Worm (Caenorhabditis elegans) whole organism, L2 larva: ENCODE data around the gene cyp-33E3.

Experiments
- C34F6.9 ChIP-seq: fragments of 150-350 bp; optimal IDR thresholded peaks from 2 replicates; lab custom pipeline; 2014; ENCODE audit warnings: missing biosample characterization, missing genetic modification characterization
- blmp-1 ChIP-seq: sonication (generic microtip); optimal IDR thresholded peaks from 2 replicates; lab custom pipeline; 2017; ENCODE audit warnings: missing genetic modification characterization, mild to moderate bottlenecking, missing compliant biosample characterization, antibody characterized with exemption, moderate library complexity; ENCODE audit not compliant: insufficient read depth
- ceh-82 ChIP-seq: fragments of 150-350 bp; optimal IDR thresholded peaks from 2 replicates; lab custom pipeline; 2014; ENCODE audit warnings: missing biosample characterization, missing genetic modification characterization
- nhr-11 ChIP-seq: fragments of 150-350 bp; optimal IDR thresholded peaks from 2 replicates; lab custom pipeline; 2014; ENCODE audit warnings: missing biosample characterization, missing genetic modification characterization
- nhr-12 ChIP-seq: fragments of 150-350 bp; optimal IDR thresholded peaks from 2 replicates; lab custom pipeline; 2014; ENCODE audit warnings: missing biosample characterization, missing genetic modification characterization
- nhr-237 ChIP-seq: fragments of 150-350 bp; optimal IDR thresholded peaks from 2 replicates; lab custom pipeline; 2014; ENCODE audit warnings: missing biosample characterization, missing genetic modification characterization
- nhr-6 ChIP-seq: fragments of 150-350 bp; optimal IDR thresholded peaks from 2 replicates; lab custom pipeline; 2014; ENCODE audit warnings: missing biosample characterization, missing genetic modification characterization
- skn-1 ChIP-seq: sonication (generic microtip); optimal IDR thresholded peaks from 2 replicates; lab custom pipeline; 2017; ENCODE audit warnings: missing biosample characterization, missing genetic modification characterization
- sma-3 ChIP-seq: sonication (generic microtip); optimal IDR thresholded peaks from 2 replicates; lab custom pipeline; 2016; ENCODE audit warnings: missing genetic modification reagents, missing genetic modification characterization, missing compliant biosample characterization
- unc-39 ChIP-seq: fragments of 150-350 bp; optimal IDR thresholded peaks from 2 replicates; lab custom pipeline; 2014; ENCODE audit warnings: missing biosample characterization, missing genetic modification characterization
- unc-62 ChIP-seq: fragments of 150-350 bp; optimal IDR thresholded peaks from 2 replicates; lab custom pipeline; 2014; ENCODE audit warnings: missing biosample characterization, missing genetic modification reagents, missing genetic modification characterization

ce11 chrIV:8602877-8603276 is 11.9 kb upstream of the cyp-33E3 start, which contains the start of gene Y59H11AR.10:
- TF ChIP-seq skn-1 (tag; lab: Kevin White, UChicago) (no peak), sma-3 (GFP tag; lab: Kevin White, UChicago) (no peak), nhr-12 (tag; lab: Kevin White, UChicago) (no peak), nhr-6 (tag; lab: Kevin White, UChicago) (no peak), nhr-11 (tag; lab: Kevin White, UChicago) (no peak), unc-39 (tag; lab: Kevin White, UChicago) (no peak), nhr-237 (no peak), unc-62 (GFP tag; lab: Kevin White, UChicago) (no peak), blmp-1 (tag; lab: Kevin White, UChicago) (no peak), ceh-82 (no peak), C34F6.9 (no peak)
